Worm (Caenorhabditis elegans) whole organism, L1 larva: Measurements from ENCODE around the gene oac-30.

Source experiments
- F16B12.6 ChIP-seq: fragments of 150-350 bp; optimal IDR thresholded peaks from 2 replicates; lab custom pipeline; 2014; ENCODE audit warnings: missing biosample characterization, missing genetic modification characterization
- alr-1 ChIP-seq: fragments of 200-800 bp; sonication (Bioruptor generic); optimal IDR thresholded peaks from 2 replicates; lab custom pipeline; 2018; ENCODE audit warnings: borderline replicate concordance, mild to moderate bottlenecking, missing genetic modification characterization, missing compliant biosample characterization
- aly-2 ChIP-seq: fragments of 150-350 bp; optimal IDR thresholded peaks from 2 replicates; lab custom pipeline; 2014; ENCODE audit warnings: missing biosample characterization, missing genetic modification characterization
- blmp-1 ChIP-seq: fragments of 150-350 bp; optimal IDR thresholded peaks from 2 replicates; lab custom pipeline; 2014; ENCODE audit warnings: missing biosample characterization, missing genetic modification characterization
- ceh-63 ChIP-seq: fragments of 200-800 bp; sonication (Bioruptor generic); optimal IDR thresholded peaks from 2 replicates; lab custom pipeline; 2018; ENCODE audit warnings: mild to moderate bottlenecking, missing genetic modification characterization, missing compliant biosample characterization
- ceh-8 ChIP-seq: fragments of 200-800 bp; sonication (Bioruptor generic); optimal IDR thresholded peaks from 2 replicates; lab custom pipeline; 2018; ENCODE audit warnings: mild to moderate bottlenecking, missing genetic modification characterization, moderate library complexity, missing compliant biosample characterization
- ceh-82 ChIP-seq, 3 experiments: fragments of 150-350 bp in 1 of 3; sonication (generic microtip) in 2 of 3; optimal IDR thresholded peaks; 2 replicates each; lab custom pipeline; 2014 to 2017; ENCODE audit warnings: missing biosample characterization in 3 of 3, missing genetic modification characterization in 3 of 3
- ces-1 ChIP-seq: fragments of 150-350 bp; optimal IDR thresholded peaks from 2 replicates; lab custom pipeline; 2014; ENCODE audit warnings: missing biosample characterization, missing genetic modification reagents, missing genetic modification characterization
- efl-1 ChIP-seq, 4 experiments: fragments of 150-350 bp; optimal IDR thresholded peaks in 3 of 4; peaks in 1 of 4; 1 replicate in 1 of 4; 2 replicates in 3 of 4; lab custom pipeline; 2014; ENCODE audit warnings: missing biosample characterization in 2 of 4, missing genetic modification characterization in 2 of 4, missing genetic modification reagents in 2 of 4
- elt-3 ChIP-seq, 6 experiments: fragments of 150-350 bp in 1 of 6; sonication (generic microtip); optimal IDR thresholded peaks; 2 replicates each; lab custom pipeline; 2017 to 2018; ENCODE audit warnings: missing biosample characterization in 6 of 6, missing genetic modification characterization in 6 of 6, inconsistent platforms in 1 of 6
- ets-5 ChIP-seq: fragments of 200-800 bp; sonication (Bioruptor generic); IDR thresholded peaks from 2 replicates; pipeline ENCODE4 v1.3.6; 2022; ENCODE audit warnings: missing genetic modification characterization, missing compliant biosample characterization
- fkh-10 ChIP-seq: sonication (generic microtip); optimal IDR thresholded peaks from 2 replicates; lab custom pipeline; 2017; ENCODE audit warnings: missing biosample characterization, missing genetic modification reagents, missing genetic modification characterization
- fkh-8 ChIP-seq: sonication (generic microtip); optimal IDR thresholded peaks from 2 replicates; lab custom pipeline; 2016; ENCODE audit warnings: mild to moderate bottlenecking, missing genetic modification characterization, missing compliant biosample characterization
- fos-1 ChIP-seq: fragments of 150-350 bp; optimal IDR thresholded peaks from 2 replicates; lab custom pipeline; 2014; ENCODE audit warnings: missing biosample characterization, missing genetic modification characterization
- hlh-4 ChIP-seq: sonication (generic microtip); optimal IDR thresholded peaks from 2 replicates; lab custom pipeline; 2016; ENCODE audit warnings: mild to moderate bottlenecking, missing genetic modification characterization, missing compliant biosample characterization
- lin-14 ChIP-seq: fragments of 200-800 bp; sonication (Bioruptor generic); optimal IDR thresholded peaks from 2 replicates; lab custom pipeline; 2018; ENCODE audit warnings: mild to moderate bottlenecking, missing genetic modification characterization, moderate library complexity, missing compliant biosample characterization
- lin-35 ChIP-seq, 2 experiments: fragments of 150-350 bp; optimal IDR thresholded peaks; 2 replicates each; lab custom pipeline; 2014; ENCODE audit warnings: missing biosample characterization in 2 of 2, missing genetic modification characterization in 2 of 2, missing genetic modification reagents in 2 of 2
- lin-39 ChIP-seq: fragments of 150-350 bp; optimal IDR thresholded peaks from 2 replicates; lab custom pipeline; 2014; ENCODE audit warnings: missing biosample characterization, missing genetic modification reagents, missing genetic modification characterization
- lir-3 ChIP-seq: sonication (generic microtip); optimal IDR thresholded peaks from 2 replicates; lab custom pipeline; 2016; ENCODE audit warnings: mild to moderate bottlenecking, missing genetic modification characterization, moderate library complexity, missing compliant biosample characterization; ENCODE audit not compliant: poor library complexity
- lsy-2 ChIP-seq, 2 experiments: fragments of 150-350 bp; optimal IDR thresholded peaks; 2 replicates each; lab custom pipeline; 2014; ENCODE audit warnings: missing biosample characterization in 2 of 2, missing genetic modification characterization in 2 of 2
- mep-1 ChIP-seq: fragments of 150-350 bp; optimal IDR thresholded peaks from 2 replicates; lab custom pipeline; 2014; ENCODE audit warnings: missing biosample characterization, missing genetic modification characterization
- nhr-19 ChIP-seq: fragments of 200-800 bp; sonication (Bioruptor generic); conservative IDR thresholded peaks from 2 replicates; pipeline ENCODE4 v1.3.6; 2022; ENCODE audit warnings: missing genetic modification characterization, missing compliant biosample characterization
- nhr-20 ChIP-seq: sonication (generic microtip); optimal IDR thresholded peaks from 2 replicates; lab custom pipeline; 2016; ENCODE audit warnings: mild to moderate bottlenecking, missing genetic modification characterization, missing compliant biosample characterization
- nhr-237 ChIP-seq: fragments of 150-350 bp; optimal IDR thresholded peaks from 2 replicates; lab custom pipeline; 2014; ENCODE audit warnings: missing biosample characterization, missing genetic modification characterization
- nhr-47 ChIP-seq: sonication (generic microtip); optimal IDR thresholded peaks from 2 replicates; lab custom pipeline; 2016; ENCODE audit warnings: mild to moderate bottlenecking, missing genetic modification characterization, moderate library complexity, missing compliant biosample characterization
- nhr-71 ChIP-seq: sonication (generic microtip); optimal IDR thresholded peaks from 2 replicates; lab custom pipeline; 2016; ENCODE audit warnings: mild to moderate bottlenecking, missing genetic modification characterization, moderate library complexity, missing compliant biosample characterization
- nhr-76 ChIP-seq: sonication (generic microtip); optimal IDR thresholded peaks from 2 replicates; lab custom pipeline; 2017; ENCODE audit warnings: missing biosample characterization, missing genetic modification characterization
- nhr-84 ChIP-seq: sonication (generic microtip); optimal IDR thresholded peaks from 2 replicates; lab custom pipeline; 2017; ENCODE audit warnings: missing biosample characterization, missing genetic modification characterization
- nhr-85 ChIP-seq: sonication (generic microtip); peaks from one replicate; lab custom pipeline; 2016; ENCODE audit warnings: missing genetic modification characterization, inconsistent platforms, missing compliant biosample characterization
- pag-3 ChIP-seq: sonication (generic microtip); optimal IDR thresholded peaks from 2 replicates; lab custom pipeline; 2017; ENCODE audit warnings: missing genetic modification characterization, mild to moderate bottlenecking, missing compliant biosample characterization, antibody characterized with exemption, borderline replicate concordance; ENCODE audit not compliant: insufficient read depth
- pax-3 ChIP-seq: fragments of 200-800 bp; sonication (Bioruptor generic); optimal IDR thresholded peaks from 2 replicates; lab custom pipeline; 2018; ENCODE audit warnings: mild to moderate bottlenecking, missing genetic modification characterization, moderate library complexity, missing compliant biosample characterization
- rnt-1 ChIP-seq: sonication (generic microtip); optimal IDR thresholded peaks from 2 replicates; lab custom pipeline; 2016; ENCODE audit warnings: mild to moderate bottlenecking, missing genetic modification characterization, moderate library complexity, missing compliant biosample characterization
- skn-1 ChIP-seq: fragments of 150-350 bp; optimal IDR thresholded peaks from 2 replicates; lab custom pipeline; 2014; ENCODE audit warnings: missing biosample characterization, missing genetic modification characterization
- snpc-4 ChIP-seq: fragments of 150-350 bp; optimal IDR thresholded peaks from 2 replicates; lab custom pipeline; 2014; ENCODE audit warnings: missing biosample characterization, missing genetic modification characterization
- sox-4 ChIP-seq: sonication (generic microtip); optimal IDR thresholded peaks from 2 replicates; lab custom pipeline; 2016; ENCODE audit warnings: missing genetic modification characterization, missing compliant biosample characterization
- sptf-1 ChIP-seq: fragments of 150-350 bp; optimal IDR thresholded peaks from 2 replicates; lab custom pipeline; 2014; ENCODE audit warnings: missing biosample characterization, missing genetic modification characterization
- tbx-2 ChIP-seq: sonication (generic microtip); optimal IDR thresholded peaks from 2 replicates; lab custom pipeline; 2016; ENCODE audit warnings: missing genetic modification characterization, missing compliant biosample characterization
- unc-62 ChIP-seq: fragments of 150-350 bp; optimal IDR thresholded peaks from 2 replicates; lab custom pipeline; 2014; ENCODE audit warnings: missing biosample characterization, missing genetic modification reagents, missing genetic modification characterization

Gene oac-30

DNA sequence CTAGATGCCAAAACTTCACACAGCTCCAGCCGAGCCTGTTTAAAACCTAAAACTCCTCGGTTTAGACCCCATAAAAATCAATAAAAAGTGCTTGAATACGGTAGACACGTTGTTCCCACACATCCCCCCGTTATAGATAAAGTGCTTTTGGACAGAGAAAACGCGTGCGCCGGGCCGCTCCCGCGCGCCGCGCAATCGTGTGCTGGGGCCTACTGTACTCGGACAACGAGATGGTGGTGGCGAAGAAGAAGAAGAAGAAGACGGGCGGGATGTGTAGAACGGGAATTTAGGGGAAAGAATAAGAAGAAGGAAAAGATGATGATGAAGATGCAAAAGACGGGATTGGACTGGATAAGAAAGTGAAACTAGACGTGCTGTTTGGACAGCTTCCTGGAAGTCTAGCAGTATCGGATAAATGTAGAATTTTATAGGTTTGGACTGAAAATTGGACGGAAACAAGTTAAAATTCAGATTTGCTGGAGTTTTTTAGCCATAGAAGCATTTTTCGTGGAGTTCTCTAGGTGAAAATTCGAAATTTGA, 22.2 kb downstream of the oac-30 start:
- peak; percentile 92 for TF ChIP-seq blmp-1 (tag; lab: Kevin White, UChicago)
- no peak for TF ChIP-seq sptf-1 (tag; lab: Kevin White, UChicago)
- TF ChIP-seq nhr-85 (tag; lab: Kevin White, UChicago): peak; percentile 10
- TF ChIP-seq fos-1 (tag; lab: Kevin White, UChicago): no peak

DNA sequence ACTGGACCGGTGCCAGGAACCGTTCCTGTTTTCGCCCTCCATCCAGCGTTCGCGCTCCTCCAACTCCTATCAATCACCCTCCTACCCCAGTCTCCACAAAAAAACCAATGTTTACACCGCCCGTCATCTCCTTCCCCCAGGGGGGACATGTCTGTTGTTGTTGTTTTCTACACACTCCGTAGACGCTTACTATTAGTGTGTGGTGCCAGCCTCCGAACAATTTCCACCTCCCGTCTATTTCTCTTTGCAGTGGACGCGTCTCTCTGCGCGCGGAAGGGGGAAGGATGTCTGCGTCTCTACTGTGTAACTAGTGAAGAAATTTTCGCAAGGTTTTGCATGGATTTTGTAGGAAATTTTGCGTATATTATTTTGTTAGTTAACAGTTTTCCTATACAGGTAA, 24.2 kb downstream of the oac-30 start:
- TF ChIP-seq hlh-4 (no peak), nhr-71 (tag; lab: Kevin White, UChicago) (peak; percentile 11), nhr-47 (tag; lab: Kevin White, UChicago) (no peak), nhr-76 (tag; lab: Kevin White, UChicago) (no peak), lin-14 (peak; percentile 53), lsy-2 (tag; optimal IDR thresholded peaks at IDR 0.05; lab: Kevin White, UChicago) (peak in 1 of 2 experiments; percentile 17), efl-1 (optimal IDR thresholded peaks at IDR 0.05; lab: Kevin White, UChicago) (peak; percentile 33 to 62), efl-1 (GFP tag; optimal IDR thresholded peaks at IDR 0.05 in 1 of 2; lab: Kevin White, UChicago) (peak in 1 of 2 experiments; percentile 72), pag-3 (tag; lab: Kevin White, UChicago) (no peak), nhr-84 (tag; lab: Kevin White, UChicago) (no peak), rnt-1 (tag; lab: Kevin White, UChicago) (peak; percentile 31), ceh-82 (tag; optimal IDR thresholded peaks at IDR 0.05; lab: Kevin White, UChicago) (peak in 1 of 3 experiments; percentile 60), lin-35 (GFP tag; optimal IDR thresholded peaks at IDR 0.05; lab: Kevin White, UChicago) (peak in 1 of 2 experiments; percentile 7), mep-1 (peak; percentile 30), blmp-1 (tag; lab: Kevin White, UChicago) (peak; percentile 66), elt-3 (tag; optimal IDR thresholded peaks at IDR 0.05; lab: Kevin White, UChicago) (peak in 1 of 6 experiments; percentile 1), nhr-85 (tag; lab: Kevin White, UChicago) (peak; percentile 6), nhr-19 (GFP tag; lab: Robert Waterston, UW) (no peak; the same call in 1 of the 2 replicates)

ce11 chrII:1241176-1241730, 25.4 kb downstream of the oac-30 start:
- TF ChIP-seq snpc-4 (tag; lab: Kevin White, UChicago) (no peak), blmp-1 (tag; lab: Kevin White, UChicago) (peak; percentile 99)
- TF ChIP-seq, all 84 proteins: peak for 1

- TF ChIP-seq efl-1 (optimal IDR thresholded peaks at IDR 0.05; lab: Kevin White, UChicago): no peak
- TF ChIP-seq efl-1 (GFP tag; optimal IDR thresholded peaks at IDR 0.05 in 1 of 2; lab: Kevin White, UChicago): peak in 1 of 2 experiments; percentile 7
- TF ChIP-seq fkh-8 (tag; lab: Kevin White, UChicago): no peak
- TF ChIP-seq lin-35 (GFP tag; optimal IDR thresholded peaks at IDR 0.05; lab: Kevin White, UChicago): no peak
- no peak for TF ChIP-seq F16B12.6 (tag; lab: Kevin White, UChicago)
- TF ChIP-seq unc-62 (GFP tag; lab: Kevin White, UChicago): no peak
- TF ChIP-seq elt-3 (tag; optimal IDR thresholded peaks at IDR 0.05; lab: Kevin White, UChicago): no peak
- TF ChIP-seq fos-1 (tag; lab: Kevin White, UChicago): no peak
- TF ChIP-seq nhr-85 (tag; lab: Kevin White, UChicago): no peak
- TF ChIP-seq blmp-1 (tag; lab: Kevin White, UChicago): peak; percentile 48
- TF ChIP-seq tbx-2: no peak
- no peak for TF ChIP-seq nhr-20 (tag; lab: Kevin White, UChicago)
- TF ChIP-seq, all 84 proteins: peak for 2
These were observed 26.3 kb downstream of the oac-30 start for ce11 chrII:1240436-1240835.

DNA sequence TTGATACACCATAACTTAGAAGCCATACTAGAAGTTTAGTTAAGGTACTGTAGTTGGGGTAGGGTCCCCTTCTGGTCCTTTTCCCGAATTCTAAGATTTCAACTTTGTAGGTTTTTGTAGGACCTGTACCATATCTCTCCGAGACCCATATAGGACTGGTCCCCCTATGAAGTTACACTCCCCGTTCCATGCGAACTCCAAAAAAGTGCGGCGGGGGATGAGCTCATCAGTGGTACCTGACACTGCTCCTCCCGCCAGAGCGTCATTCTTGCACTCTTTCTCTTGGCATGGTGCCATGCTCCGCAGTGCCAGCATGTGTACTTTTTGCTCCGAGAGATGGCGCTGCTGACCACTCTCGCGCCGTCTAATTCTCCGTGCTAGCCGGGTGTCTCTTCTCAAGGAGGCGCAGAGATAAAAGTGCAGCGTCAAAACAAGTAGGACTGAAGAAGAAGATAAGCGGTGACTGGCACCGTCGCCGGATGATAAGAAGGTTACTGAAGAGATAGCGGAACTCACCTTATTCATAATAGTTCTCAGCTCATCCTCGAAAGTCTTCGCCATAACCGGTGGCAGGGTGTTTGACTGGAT, 27.2 kb downstream of the oac-30 start:
- TF ChIP-seq nhr-76 (tag; lab: Kevin White, UChicago) (no peak), fkh-10 (GFP tag; lab: Kevin White, UChicago) (peak; percentile 25), ets-5 (GFP tag; lab: Robert Waterston, UW) (no peak), aly-2 (no peak), lir-3 (tag; lab: Kevin White, UChicago) (no peak), skn-1 (tag; lab: Kevin White, UChicago) (no peak), lin-39 (no peak), alr-1 (tag; lab: Kevin White, UChicago) (no peak), ces-1 (no peak), lin-35 (GFP tag; optimal IDR thresholded peaks at IDR 0.05; lab: Kevin White, UChicago) (no peak), sptf-1 (tag; lab: Kevin White, UChicago) (no peak), pax-3 (tag; lab: Kevin White, UChicago) (no peak), blmp-1 (tag; lab: Kevin White, UChicago) (peak; percentile 22), lsy-2 (tag; optimal IDR thresholded peaks at IDR 0.05; lab: Kevin White, UChicago) (no peak), sox-4 (tag; lab: Kevin White, UChicago) (no peak), ceh-63 (GFP tag; lab: Kevin White, UChicago) (no peak), nhr-71 (tag; lab: Kevin White, UChicago) (no peak), ceh-8 (GFP tag; lab: Kevin White, UChicago) (no peak), tbx-2 (no peak), elt-3 (tag; optimal IDR thresholded peaks at IDR 0.05; lab: Kevin White, UChicago) (peak in 1 of 6 experiments; percentile 10), nhr-237 (tag; lab: Kevin White, UChicago) (no peak), pag-3 (tag; lab: Kevin White, UChicago) (no peak)
